Worm (Caenorhabditis elegans): Measurements from ENCODE around the gene psmd-9.
A peak's percentile ranks its signal among the peaks of the same experiment; 100 is the strongest.

Gene psmd-9

ce11 chrII:6943299-6944051 is 41.6 kb downstream of the psmd-9 start:
- peak in 1 of 2 experiments; percentile 25 for TF ChIP-seq lsy-2 (tag; optimal IDR thresholded peaks at IDR 0.05)
- TF ChIP-seq ztf-4 (tag; optimal IDR thresholded peaks at IDR 0.05), result no peak
- peak; percentile 35 for TF ChIP-seq unc-55 (GFP tag; optimal IDR thresholded peaks at IDR 0.05)
- TF ChIP-seq F13H6.1 (tag; optimal IDR thresholded peaks at IDR 0.05), result peak; percentile 64
- peak; percentile 49 for TF ChIP-seq C34F6.9 (tag; optimal IDR thresholded peaks at IDR 0.05)
- no peak for TF ChIP-seq skn-1 (tag; optimal IDR thresholded peaks at IDR 0.05)
- no peak for TF ChIP-seq crh-2 (tag; optimal IDR thresholded peaks at IDR 0.05)
- peak; percentile 30 for TF ChIP-seq fos-1 (tag; optimal IDR thresholded peaks at IDR 0.05)
- TF ChIP-seq nhr-10 (tag; optimal IDR thresholded peaks at IDR 0.05), result no peak
- no peak for TF ChIP-seq unc-62 (GFP tag; optimal IDR thresholded peaks at IDR 0.05)
- TF ChIP-seq elt-1 (tag; optimal IDR thresholded peaks at IDR 0.05), result no peak
- TF ChIP-seq blmp-1 (tag; optimal IDR thresholded peaks at IDR 0.05; ENCODE audit: insufficient read depth), result no peak
- no peak for TF ChIP-seq egl-27 (tag; optimal IDR thresholded peaks at IDR 0.05)
- no peak for TF ChIP-seq nhr-77 (tag; optimal IDR thresholded peaks at IDR 0.05)
- TF ChIP-seq snpc-4 (tag; optimal IDR thresholded peaks at IDR 0.05), result no peak

ce11 chrII:6951250-6951806 is 49.4 kb downstream of the psmd-9 start, which contains the start of the genes malt-1 and ceh-38:
Gene malt-1, minus strand, starts transcription at chrII:6951300.
Gene ceh-38, plus strand, starts transcription at chrII:6951526.
- TF ChIP-seq nhr-11 (tag; optimal IDR thresholded peaks at IDR 0.05), result peak; percentile 40
- TF ChIP-seq unc-39 (tag; optimal IDR thresholded peaks at IDR 0.05), result no peak
- peak; percentile 87 for TF ChIP-seq sma-3 (GFP tag; optimal IDR thresholded peaks at IDR 0.05)
- TF ChIP-seq ZK546.5 (tag; optimal IDR thresholded peaks at IDR 0.05), result peak; percentile 58
- peak; percentile 73 to 96 for TF ChIP-seq mdl-1 (tag; optimal IDR thresholded peaks at IDR 0.05)
- peak; percentile 58 for TF ChIP-seq nhr-237 (tag; optimal IDR thresholded peaks at IDR 0.05)
- no peak for TF ChIP-seq aly-2 (tag; optimal IDR thresholded peaks at IDR 0.05)
- peak; percentile 99 for TF ChIP-seq C34F6.9 (tag; optimal IDR thresholded peaks at IDR 0.05)
- peak; percentile 92 for TF ChIP-seq nhr-25 (tag; optimal IDR thresholded peaks at IDR 0.05)
- TF ChIP-seq nhr-23 (tag; optimal IDR thresholded peaks at IDR 0.05), result no peak
- peak; percentile 35 for TF ChIP-seq dmd-4 (tag; optimal IDR thresholded peaks at IDR 0.05)
- peak; percentile 55 for TF ChIP-seq ceh-16 (tag; optimal IDR thresholded peaks at IDR 0.05)
- TF ChIP-seq F13H6.1 (tag; optimal IDR thresholded peaks at IDR 0.05), result peak; percentile 96
- TF ChIP-seq R02D3.7 (tag; optimal IDR thresholded peaks at IDR 0.05), result peak; percentile 60
- TF ChIP-seq sem-4 (tag; optimal IDR thresholded peaks at IDR 0.05), result peak; percentile 95
- no peak for TF ChIP-seq nhr-12 (tag; optimal IDR thresholded peaks at IDR 0.05)
- peak; percentile 92 for TF ChIP-seq lin-39 (tag; optimal IDR thresholded peaks at IDR 0.05)
- TF ChIP-seq elt-3 (tag; optimal IDR thresholded peaks at IDR 0.05), result no peak
- TF ChIP-seq egl-27 (tag; optimal IDR thresholded peaks at IDR 0.05), result peak; percentile 95
- peak; percentile 19 for TF ChIP-seq ceh-82 (tag; optimal IDR thresholded peaks at IDR 0.05)
- peak; percentile 85 to 98 for TF ChIP-seq lsy-2 (tag; optimal IDR thresholded peaks at IDR 0.05)
- peak; percentile 96 for TF ChIP-seq lin-13 (GFP tag; optimal IDR thresholded peaks at IDR 0.05)
- TF ChIP-seq alr-1 (tag; optimal IDR thresholded peaks at IDR 0.05), result peak; percentile 100
- TF ChIP-seq snpc-4 (tag; optimal IDR thresholded peaks at IDR 0.05), result peak; percentile 91
- TF ChIP-seq nhr-129 (tag; optimal IDR thresholded peaks at IDR 0.05), result peak; percentile 99
- TF ChIP-seq zag-1 (tag; optimal IDR thresholded peaks at IDR 0.05), result peak; percentile 91
- peak; percentile 95 for TF ChIP-seq ztf-4 (tag; optimal IDR thresholded peaks at IDR 0.05)
- TF ChIP-seq ztf-11 (tag; optimal IDR thresholded peaks at IDR 0.05), result no peak
- TF ChIP-seq elt-1 (tag; optimal IDR thresholded peaks at IDR 0.05), result no peak
- TF ChIP-seq lin-11 (tag; optimal IDR thresholded peaks at IDR 0.05), result peak; percentile 85
- TF ChIP-seq nhr-10 (tag; optimal IDR thresholded peaks at IDR 0.05), result no peak
- peak; percentile 93 for TF ChIP-seq fos-1 (tag; optimal IDR thresholded peaks at IDR 0.05)
- peak; percentile 94 for TF ChIP-seq sma-9 (GFP tag; optimal IDR thresholded peaks at IDR 0.05)
- TF ChIP-seq sma-9 (tag; optimal IDR thresholded peaks at IDR 0.05), result no peak
- no peak for TF ChIP-seq mbf-1 (tag; optimal IDR thresholded peaks at IDR 0.05)
- peak; percentile 97 for TF ChIP-seq crh-2 (tag; optimal IDR thresholded peaks at IDR 0.05)
- TF ChIP-seq mab-5 (tag; optimal IDR thresholded peaks at IDR 0.05), result peak; percentile 95
- no peak for TF ChIP-seq peb-1 (tag; optimal IDR thresholded peaks at IDR 0.05)
- peak; percentile 71 for TF ChIP-seq Y55F3AM.14 (GFP tag; optimal IDR thresholded peaks at IDR 0.05)
- TF ChIP-seq ama-1 (optimal IDR thresholded peaks at IDR 0.05), result peak; percentile 72
- TF ChIP-seq unc-55 (GFP tag; optimal IDR thresholded peaks at IDR 0.05), result peak; percentile 99
- peak; percentile 45 for TF ChIP-seq skn-1 (tag; optimal IDR thresholded peaks at IDR 0.05)
- TF ChIP-seq gmeb-1 (tag; optimal IDR thresholded peaks at IDR 0.05), result peak; percentile 90
- TF ChIP-seq unc-62 (GFP tag; optimal IDR thresholded peaks at IDR 0.05), result peak; percentile 87
- TF ChIP-seq blmp-1 (tag; optimal IDR thresholded peaks at IDR 0.05; ENCODE audit: insufficient read depth), result peak; percentile 62
- peak; percentile 89 for TF ChIP-seq nhr-21 (tag; optimal IDR thresholded peaks at IDR 0.05)
- no peak for TF ChIP-seq ztf-1 (GFP tag; conservative IDR thresholded peaks at IDR 0.05)
- peak; percentile 61 for TF ChIP-seq nhr-77 (tag; optimal IDR thresholded peaks at IDR 0.05)
- TF ChIP-seq nhr-6 (tag; optimal IDR thresholded peaks at IDR 0.05), result peak; percentile 94

Data from whole organism, L2 larva.